Fruit fly (Drosophila melanogaster) whole organism, embryonic: Measurements from ENCODE around the gene CG11263.

Experiments used
- BtbVII ChIP-seq: fragments of 200-800 bp; sonication (Bioruptor generic); optimal IDR thresholded peaks from 3 replicates; lab custom pipeline; 2017; ENCODE audit warnings: missing biosample characterization, mild to moderate bottlenecking, missing genetic modification characterization
- CG11695 ChIP-seq: fragments of 200-800 bp; sonication (Bioruptor generic); IDR thresholded peaks from 3 replicates; pipeline ENCODE4 v1.3.6; 2022; ENCODE audit warnings: missing biosample characterization, missing genetic modification characterization
- CG13123 ChIP-seq: fragments of 200-800 bp; sonication (Bioruptor generic); optimal IDR thresholded peaks from 2 replicates; lab custom pipeline; 2016; ENCODE audit warnings: missing biosample characterization, missing genetic modification characterization
- CG14441 ChIP-seq: fragments of 200-800 bp; sonication (Bioruptor generic); IDR thresholded peaks from 2 replicates; pipeline ENCODE4 v1.3.6; 2022; ENCODE audit warnings: missing biosample characterization, missing genetic modification characterization
- CG14710 ChIP-seq: fragments of 200-800 bp; sonication (Bioruptor generic); optimal IDR thresholded peaks from 3 replicates; lab custom pipeline; 2019; ENCODE audit warnings: missing biosample characterization, mild to moderate bottlenecking, missing genetic modification characterization, moderate library complexity
- CG15269 ChIP-seq: fragments of 200-800 bp; sonication (Bioruptor generic); optimal IDR thresholded peaks from 2 replicates; lab custom pipeline; 2018; ENCODE audit warnings: missing biosample characterization, mild to moderate bottlenecking, missing genetic modification characterization, moderate library complexity
- CG15514 ChIP-seq: fragments of 200-800 bp; sonication (Bioruptor generic); optimal IDR thresholded peaks from 3 replicates; lab custom pipeline; 2017; ENCODE audit warnings: missing biosample characterization, missing genetic modification characterization, mild to moderate bottlenecking, moderate library complexity, missing genetic modification reagents
- CG17328 ChIP-seq: fragments of 200-800 bp; sonication (Bioruptor generic); IDR thresholded peaks from 2 replicates; pipeline ENCODE4 v1.3.6; 2022; ENCODE audit warnings: missing biosample characterization, missing genetic modification characterization
- CG31365 ChIP-seq: fragments of 200-800 bp; sonication (Bioruptor generic); optimal IDR thresholded peaks from 2 replicates; lab custom pipeline; 2018; ENCODE audit warnings: missing biosample characterization, mild to moderate bottlenecking, missing genetic modification characterization
- CG32532 ChIP-seq: fragments of 200-800 bp; sonication (Bioruptor generic); IDR thresholded peaks from 2 replicates; pipeline ENCODE4 v1.3.6; 2022; ENCODE audit warnings: missing biosample characterization, missing genetic modification characterization
- CG4854 ChIP-seq: fragments of 200-800 bp; sonication (Bioruptor generic); optimal IDR thresholded peaks from 2 replicates; lab custom pipeline; 2016; ENCODE audit warnings: missing biosample characterization, missing genetic modification characterization, inconsistent platforms
- CG9215 ChIP-seq: fragments of 200-800 bp; sonication (Bioruptor generic); IDR thresholded peaks from 2 replicates; pipeline ENCODE4 v1.3.6; 2022; ENCODE audit warnings: missing biosample characterization, missing genetic modification characterization
- CG9609 ChIP-seq: fragments of 200-800 bp; sonication (Bioruptor generic); optimal IDR thresholded peaks from 3 replicates; lab custom pipeline; 2016; ENCODE audit warnings: missing biosample characterization, missing genetic modification characterization
- CTCF ChIP-seq: fragments of 200-800 bp; sonication (Bioruptor generic); optimal IDR thresholded peaks from 2 replicates; lab custom pipeline; 2017; ENCODE audit warnings: missing biosample characterization, mild to moderate bottlenecking, missing genetic modification characterization, moderate library complexity
- E2f2 ChIP-seq: fragments of 200-800 bp; sonication (Bioruptor generic); IDR thresholded peaks from 2 replicates; pipeline ENCODE4 v1.3.6; 2022; ENCODE audit warnings: missing biosample characterization, missing genetic modification characterization
- Eip74EF ChIP-seq, 2 experiments: fragments of 200-800 bp in 1 of 2; fragments of >200 bp in 1 of 2; sonication (Bioruptor generic) in 1 of 2; optimal IDR thresholded peaks; 2 replicates each; lab custom pipeline; 2017 to 2019; ENCODE audit warnings: missing biosample characterization in 2 of 2, missing genetic modification characterization in 2 of 2, mild to moderate bottlenecking in 1 of 2, moderate library complexity in 1 of 2
- GATAe ChIP-seq: fragments of 200-800 bp; sonication (Bioruptor generic); conservative IDR thresholded peaks from 2 replicates; pipeline ENCODE4 v1.3.6; 2022; ENCODE audit warnings: missing biosample characterization, missing genetic modification characterization
- Hr39 ChIP-seq: fragments of >200 bp; optimal IDR thresholded peaks from 2 replicates; lab custom pipeline; 2017
- Kr ChIP-seq: fragments of 200-800 bp; sonication (Bioruptor generic); optimal IDR thresholded peaks from 2 replicates; lab custom pipeline; 2017; ENCODE audit warnings: missing biosample characterization, mild to moderate bottlenecking, missing genetic modification characterization
- Lim3 ChIP-seq: fragments of 200-800 bp; sonication (Bioruptor generic); IDR thresholded peaks from 2 replicates; pipeline ENCODE4 v1.3.6; 2022; ENCODE audit warnings: missing biosample characterization, missing genetic modification characterization
- Nf-YB ChIP-seq: fragments of 200-800 bp; sonication (Bioruptor generic); optimal IDR thresholded peaks from 3 replicates; lab custom pipeline; 2019; ENCODE audit warnings: missing biosample characterization, mild to moderate bottlenecking, missing genetic modification characterization, moderate library complexity
- Oli ChIP-seq: fragments of 200-800 bp; sonication (Bioruptor generic); optimal IDR thresholded peaks from 2 replicates; lab custom pipeline; 2018; ENCODE audit warnings: missing biosample characterization, mild to moderate bottlenecking, missing genetic modification characterization, moderate library complexity
- Rx ChIP-seq: fragments of 200-800 bp; sonication (Bioruptor generic); IDR thresholded peaks from 2 replicates; pipeline ENCODE4 v1.3.6; 2022; ENCODE audit warnings: missing biosample characterization, missing genetic modification characterization
- Side ChIP-seq: fragments of 200-800 bp; sonication (Bioruptor generic); optimal IDR thresholded peaks from 2 replicates; lab custom pipeline; 2016; ENCODE audit warnings: missing biosample characterization, missing genetic modification characterization
- Sin3A ChIP-seq: fragments of >200 bp; optimal IDR thresholded peaks from 2 replicates; lab custom pipeline; 2018
- Six4 ChIP-seq: fragments of 200-800 bp; sonication (Bioruptor generic); optimal IDR thresholded peaks from 2 replicates; lab custom pipeline; 2016; ENCODE audit warnings: missing biosample characterization, missing genetic modification characterization
- Spps ChIP-seq: fragments of 200-800 bp; sonication (Bioruptor generic); optimal IDR thresholded peaks from 2 replicates; lab custom pipeline; 2018; ENCODE audit warnings: missing biosample characterization, mild to moderate bottlenecking, missing genetic modification characterization
- Trl ChIP-seq, 3 experiments: fragments of >200 bp in 2 of 3; fragments of 200-800 bp in 1 of 3; sonication (Bioruptor generic) in 1 of 3; optimal IDR thresholded peaks; 2 replicates in 1 of 3; 3 replicates in 2 of 3; lab custom pipeline; 2016 to 2017; ENCODE audit warnings: missing biosample characterization in 1 of 3, missing genetic modification characterization in 1 of 3
- chif ChIP-seq, 2 experiments: fragments of 200-800 bp; sonication (Bioruptor generic); optimal IDR thresholded peaks; 3 replicates each; lab custom pipeline; 2016; ENCODE audit warnings: missing biosample characterization in 2 of 2, missing genetic modification characterization in 2 of 2
- chinmo ChIP-seq: fragments of 200-800 bp; sonication (Bioruptor generic); IDR thresholded peaks from 4 replicates; pipeline ENCODE4 v1.3.6; 2022; ENCODE audit warnings: missing biosample characterization, missing genetic modification characterization; ENCODE audit not compliant: partially characterized antibody
- exex ChIP-seq: fragments of 200-800 bp; sonication (Bioruptor generic); optimal IDR thresholded peaks from 4 replicates; lab custom pipeline; 2018; ENCODE audit warnings: missing biosample characterization, mild to moderate bottlenecking, missing genetic modification characterization, moderate library complexity
- fu2 ChIP-seq: fragments of 200-800 bp; sonication (Bioruptor generic); optimal IDR thresholded peaks from 2 replicates; lab custom pipeline; 2016; ENCODE audit warnings: missing biosample characterization, missing genetic modification characterization
- gsb-n ChIP-seq: fragments of 200-800 bp; sonication (Bioruptor generic); optimal IDR thresholded peaks from 3 replicates; lab custom pipeline; 2018; ENCODE audit warnings: missing biosample characterization, mild to moderate bottlenecking, missing genetic modification characterization
- inv ChIP-seq: fragments of 200-800 bp; sonication (Bioruptor generic); IDR thresholded peaks from 2 replicates; pipeline ENCODE4 v1.3.6; 2022; ENCODE audit warnings: missing biosample characterization, missing genetic modification characterization; ENCODE audit not compliant: partially characterized antibody
- kah ChIP-seq: fragments of 200-800 bp; sonication (Bioruptor generic); optimal IDR thresholded peaks from 2 replicates; lab custom pipeline; 2018; ENCODE audit warnings: missing biosample characterization, mild to moderate bottlenecking, missing genetic modification characterization
- klu ChIP-seq: fragments of 200-800 bp; sonication (Bioruptor generic); IDR thresholded peaks from 2 replicates; pipeline ENCODE4 v1.3.6; 2022; ENCODE audit warnings: missing biosample characterization, missing genetic modification characterization
- lmd ChIP-seq: fragments of 200-800 bp; sonication (Bioruptor generic); IDR thresholded peaks from 2 replicates; pipeline ENCODE4 v1.3.6; 2022; ENCODE audit warnings: missing biosample characterization, missing genetic modification characterization
- oc ChIP-seq: fragments of 200-800 bp; sonication (Bioruptor generic); optimal IDR thresholded peaks from 2 replicates; lab custom pipeline; 2018; ENCODE audit warnings: missing biosample characterization, mild to moderate bottlenecking, missing genetic modification characterization, moderate library complexity
- pita ChIP-seq: fragments of 200-800 bp; sonication (Bioruptor generic); optimal IDR thresholded peaks from 2 replicates; lab custom pipeline; 2017; ENCODE audit warnings: missing biosample characterization, mild to moderate bottlenecking, missing genetic modification characterization
- sisA ChIP-seq: fragments of 200-800 bp; sonication (Bioruptor generic); IDR thresholded peaks from 2 replicates; pipeline ENCODE4 v1.3.6; 2022; ENCODE audit warnings: missing biosample characterization, missing genetic modification characterization
- so ChIP-seq: fragments of 200-800 bp; sonication (Bioruptor generic); IDR thresholded peaks from 3 replicates; pipeline ENCODE4 v1.3.6; 2022; ENCODE audit warnings: missing biosample characterization, missing genetic modification characterization
- tin ChIP-seq: fragments of 200-800 bp; sonication (Bioruptor generic); optimal IDR thresholded peaks from 3 replicates; lab custom pipeline; 2016; ENCODE audit warnings: missing biosample characterization, missing genetic modification characterization
- zfh1 ChIP-seq: fragments of 200-800 bp; sonication (Bioruptor generic); IDR thresholded peaks from 3 replicates; pipeline ENCODE4 v1.3.6; 2022; ENCODE audit warnings: missing biosample characterization, missing genetic modification characterization

CG11263 gene

dm6 chr3L:13006490-13006889, at the start of gene CG11263 (continued):
- TF ChIP-seq sisA = peak; percentile 68
- peak; percentile 62 for TF ChIP-seq tin (GFP tag; lab: Kevin White, UChicago)
- TF ChIP-seq Side (GFP tag; lab: Kevin White, UChicago) = peak; percentile 66
- TF ChIP-seq CTCF (GFP tag; lab: Kevin White, UChicago) = peak; percentile 54
- peak; percentile 69 for TF ChIP-seq CG15514 (GFP tag; lab: Kevin White, UChicago)
- 0 out of 2 replicates have a peak, but pooled peaks have one; percentile 26 for TF ChIP-seq CG14441 (GFP tag; lab: Robert Waterston, UW)
- no peak for TF ChIP-seq Rx (GFP tag; lab: Robert Waterston, UW)
- TF ChIP-seq Oli (tag; lab: Kevin White, UChicago) = peak; percentile 20
- peak; percentile 52 for TF ChIP-seq pita (GFP tag; lab: Kevin White, UChicago)
- TF ChIP-seq gsb-n (tag; lab: Kevin White, UChicago) = no peak
- TF ChIP-seq Nf-YB (GFP tag; lab: Kevin White, UChicago) = no peak
- TF ChIP-seq lmd (GFP tag; lab: Robert Waterston, UW) = no peak; the same call in 1 of the 2 replicates
- peak; percentile 28 for TF ChIP-seq CG15269
- peak; percentile 60 for TF ChIP-seq CG32532 (GFP tag; lab: Robert Waterston, UW)
- peak; percentile 47 to 49 for TF ChIP-seq chif (GFP tag; optimal IDR thresholded peaks at IDR 0.05; lab: Kevin White, UChicago)
- peak; percentile 75 for TF ChIP-seq E2f2 (GFP tag; lab: Robert Waterston, UW)
- TF ChIP-seq Kr (GFP tag; lab: Kevin White, UChicago) = no peak
- TF ChIP-seq zfh1 (GFP tag; lab: Robert Waterston, UW) = peak; percentile 73; the same call in 2 of the 3 replicates
- TF ChIP-seq inv (GFP tag; lab: Robert Waterston, UW) = peak; percentile 74
- no peak for TF ChIP-seq BtbVII
- peak; percentile 45 for TF ChIP-seq fu2 (GFP tag; lab: Kevin White, UChicago)
- TF ChIP-seq oc (tag; lab: Kevin White, UChicago) = no peak
- no peak for TF ChIP-seq GATAe (GFP tag; lab: Robert Waterston, UW)
- no peak for TF ChIP-seq klu
- TF ChIP-seq Six4 (GFP tag; lab: Kevin White, UChicago) = peak; percentile 6

- no peak for TF ChIP-seq Lim3
Measured at dm6 chr3L:12967633-12968032, 39.0 kb upstream of the CG11263 start, which contains the start of gene Or69a. Gene Or69a (minus strand): TSS chr3L:12967733.

- TF ChIP-seq CG13123 (GFP tag; lab: Kevin White, UChicago) = no peak
- no peak for TF ChIP-seq CG11695 (GFP tag; lab: Robert Waterston, UW)
- TF ChIP-seq CG31365 = no peak
- no peak for TF ChIP-seq CG9215 (GFP tag; lab: Robert Waterston, UW)
- no peak for TF ChIP-seq chinmo
- TF ChIP-seq Spps (tag; lab: Kevin White, UChicago) = no peak
- TF ChIP-seq so (GFP tag; lab: Robert Waterston, UW) = no peak
- no peak for TF ChIP-seq inv (GFP tag; lab: Robert Waterston, UW)
- TF ChIP-seq kah (GFP tag; lab: Kevin White, UChicago) = no peak
- TF ChIP-seq Sin3A (lab: Kevin White, UChicago) = no peak
- TF ChIP-seq exex (tag; lab: Kevin White, UChicago) = no peak
- no peak for TF ChIP-seq CG9609
- TF ChIP-seq CG17328 (GFP tag; lab: Robert Waterston, UW) = no peak
- TF ChIP-seq CG4854 (GFP tag; lab: Kevin White, UChicago) = no peak
- TF ChIP-seq CG14710 (tag; lab: Kevin White, UChicago) = no peak
- no peak for TF ChIP-seq Trl (optimal IDR thresholded peaks at IDR 0.05; lab: Kevin White, UChicago)
- TF ChIP-seq Trl (GFP tag; optimal IDR thresholded peaks at IDR 0.05; lab: Kevin White, UChicago) = no peak
- TF ChIP-seq Eip74EF (GFP tag; optimal IDR thresholded peaks at IDR 0.05; lab: Kevin White, UChicago) = no peak
- TF ChIP-seq Hr39 = no peak
Measured at dm6 chr3L:12972259-12972658, 34.4 kb upstream of the CG11263 start, which contains the start of the genes CG10748 and CG10749. Gene CG10748 (minus strand): TSS chr3L:12972359. Gene CG10749 (plus strand): TSS chr3L:12972474.
